Fruit fly (Drosophila melanogaster) whole organism, wandering third instar larva: ENCODE results near the gene CG12539.

Source experiments
- Abd-B ChIP-seq: fragments of >200 bp; optimal IDR thresholded peaks from 2 replicates; lab custom pipeline; 2017; ENCODE audit warnings: missing biosample characterization, missing genetic modification characterization
- Hr83 ChIP-seq: fragments of 200-300 bp; sonication (Bioruptor generic); optimal IDR thresholded peaks from 2 replicates; lab custom pipeline; 2016; ENCODE audit warnings: missing biosample characterization, mild to moderate bottlenecking, missing genetic modification characterization, moderate library complexity; ENCODE audit not compliant: poor library complexity, severe bottlenecking
- Rel ChIP-seq, 2 experiments: fragments of 200-800 bp; sonication (Bioruptor generic) in 1 of 2; optimal IDR thresholded peaks; 2 replicates in 1 of 2; 3 replicates in 1 of 2; lab custom pipeline; 2016 to 2019; ENCODE audit warnings: mild to moderate bottlenecking in 2 of 2, missing biosample characterization in 2 of 2, missing genetic modification characterization in 2 of 2, moderate library complexity in 1 of 2
- pan ChIP-seq: fragments of >200 bp; optimal IDR thresholded peaks from 2 replicates; lab custom pipeline; 2017
- rgr ChIP-seq: fragments of 200-800 bp; sonication (Bioruptor generic); optimal IDR thresholded peaks from 3 replicates; lab custom pipeline; 2016; ENCODE audit warnings: missing biosample characterization, mild to moderate bottlenecking, missing genetic modification characterization
- usp ChIP-seq: fragments of >200 bp; optimal IDR thresholded peaks from 2 replicates; lab custom pipeline; 2017; ENCODE audit warnings: missing biosample characterization, missing genetic modification characterization

DNA sequence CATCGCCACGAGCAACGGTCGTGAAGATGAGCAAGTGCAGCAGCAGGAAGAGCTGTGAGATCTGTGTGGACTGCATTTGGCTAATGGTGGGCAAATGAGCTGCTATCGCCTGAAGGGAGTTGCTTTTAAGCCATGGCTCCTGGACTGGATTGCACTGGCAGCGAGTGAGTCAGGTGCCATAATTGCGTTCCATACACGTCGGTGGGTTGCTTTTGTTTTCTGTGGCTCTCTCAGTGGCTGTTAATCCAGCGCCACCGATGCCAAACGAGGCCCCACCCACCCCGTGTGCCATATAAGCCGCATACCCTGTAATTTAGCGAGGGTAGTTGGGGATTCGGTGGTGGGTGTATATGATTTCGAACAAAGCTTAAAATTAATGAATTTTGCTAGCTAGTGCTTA is at the start of gene CG12539:
- TF ChIP-seq pan (lab: Kevin White, UChicago) (no peak), usp (no peak), rgr (no peak), Hr83 (GFP tag; lab: Kevin White, UChicago) (no peak), Rel (GFP tag; optimal IDR thresholded peaks at IDR 0.05; lab: Kevin White, UChicago) (no peak), Rel (tag; optimal IDR thresholded peaks at IDR 0.05; lab: Kevin White, UChicago) (no peak), Abd-B (GFP tag; lab: Kevin White, UChicago) (no peak)
